Worm (Caenorhabditis elegans): Measurements from ENCODE around the gene rpoa-49.

DNA sequence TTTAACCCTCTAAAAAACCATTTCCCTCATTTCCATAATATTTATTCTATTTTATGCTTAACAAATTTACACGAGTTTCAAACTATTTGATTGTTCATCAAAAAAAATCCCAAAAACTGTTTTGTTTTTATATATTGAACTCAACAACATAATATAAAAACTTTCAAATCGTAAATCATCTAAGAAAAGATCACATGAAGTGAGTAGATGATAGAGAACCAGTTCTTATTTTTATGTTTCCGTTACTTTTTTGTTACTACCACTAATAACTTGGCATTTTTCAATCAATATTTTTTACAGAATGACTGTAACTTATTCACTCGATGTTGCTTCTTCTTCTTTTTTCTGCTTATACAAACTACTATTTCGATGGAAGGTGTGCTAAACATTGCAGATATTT lies 32.2 kb upstream of the rpoa-49 start, which contains the start of gene best-3:
- no peak for TF ChIP-seq dmd-4 (tag; optimal IDR thresholded peaks at IDR 0.05; ENCODE audit: borderline replicate concordance)
- TF ChIP-seq unc-55 (GFP tag; optimal IDR thresholded peaks at IDR 0.05): no peak
